Worm (Caenorhabditis elegans): ENCODE measurements around the gene srh-298.

The srh-298 gene

ce11 chrV:17857901-17858300 is 39.2 kb downstream of the srh-298 start (continued):
- TF ChIP-seq rpc-1 (optimal IDR thresholded peaks at IDR 0.05) (peak; percentile 17), rpc-1 (tag; optimal IDR thresholded peaks at IDR 0.05) (no peak), snpc-1.1 (tag; optimal IDR thresholded peaks at IDR 0.05; ENCODE audit: insufficient read depth) (no peak), let-526 (GFP tag; IDR thresholded peaks at IDR 0.05) (peak; percentile 82; the same call in 1 of the 2 replicates), atf-7 (tag; optimal IDR thresholded peaks at IDR 0.05) (peak; percentile 71), F37B4.10 (GFP tag; IDR thresholded peaks at IDR 0.05) (no peak), ztf-22 (GFP tag; optimal IDR thresholded peaks at IDR 0.05) (no peak), xnd-1 (tag; optimal IDR thresholded peaks at IDR 0.05) (no peak), nhr-80 (tag; optimal IDR thresholded peaks at IDR 0.05) (peak; percentile 77), snpc-3.4 (tag; optimal IDR thresholded peaks at IDR 0.05) (no peak), unc-130 (GFP tag; optimal IDR thresholded peaks at IDR 0.05) (no peak), ceh-91 (GFP tag; IDR thresholded peaks at IDR 0.05) (no peak), cebp-1 (GFP tag; IDR thresholded peaks at IDR 0.05) (no peak), cebp-1 (tag; optimal IDR thresholded peaks at IDR 0.05) (peak; percentile 83), fkh-3 (tag; optimal IDR thresholded peaks at IDR 0.05) (no peak), F49E8.2 (tag; optimal IDR thresholded peaks at IDR 0.05; ENCODE audit: insufficient read depth) (no peak), Y56A3A.18 (GFP tag; IDR thresholded peaks at IDR 0.05) (peak; percentile 66; the same call in 1 of the 2 replicates), ekl-4 (GFP tag; IDR thresholded peaks at IDR 0.05) (peak; percentile 81), nfya-2 (GFP tag; IDR thresholded peaks at IDR 0.05) (no peak), lin-35 (GFP tag; optimal IDR thresholded peaks at IDR 0.05) (peak in 1 of 3 experiments; percentile 66), lin-54 (GFP tag; optimal IDR thresholded peaks at IDR 0.05) (peak; percentile 42), ztf-26 (tag; optimal IDR thresholded peaks at IDR 0.05) (peak; percentile 60), madf-3 (GFP tag; IDR thresholded peaks at IDR 0.05) (no peak), B0336.3 (GFP tag; IDR thresholded peaks at IDR 0.05) (peak; percentile 80), rec-8 (tag; optimal IDR thresholded peaks at IDR 0.05) (no peak), attf-5 (GFP tag; optimal IDR thresholded peaks at IDR 0.05) (peak; percentile 78), ztf-3 (GFP tag; optimal IDR thresholded peaks at IDR 0.05) (no peak), ets-4 (GFP tag; optimal IDR thresholded peaks at IDR 0.05) (peak; percentile 43), egrh-3 (GFP tag; IDR thresholded peaks at IDR 0.05) (peak; percentile 33), nhr-27 (tag; optimal IDR thresholded peaks at IDR 0.05) (no peak), lin-40 (tag; optimal IDR thresholded peaks at IDR 0.05) (peak; percentile 86), gei-17 (GFP tag; optimal IDR thresholded peaks at IDR 0.05) (no peak), madf-8 (GFP tag; conservative IDR thresholded peaks at IDR 0.05) (no peak), lir-1 (GFP tag; conservative IDR thresholded peaks at IDR 0.05) (peak; percentile 44; the same call in 1 of the 2 replicates), hlh-12 (tag; optimal IDR thresholded peaks at IDR 0.05) (no peak), nfyb-1 (GFP tag; IDR thresholded peaks at IDR 0.05) (peak; percentile 93), aptf-3 (GFP tag; IDR thresholded peaks at IDR 0.05) (no peak), cebp-2 (GFP tag; IDR thresholded peaks at IDR 0.05) (no peak), ztf-18 (tag; optimal IDR thresholded peaks at IDR 0.05) (peak; percentile 55), ccch-3 (GFP tag; optimal IDR thresholded peaks at IDR 0.05) (no peak), F57C9.4 (tag; optimal IDR thresholded peaks at IDR 0.05) (no peak), nhr-179 (tag; optimal IDR thresholded peaks at IDR 0.05) (no peak), T26A5.8 (tag; optimal IDR thresholded peaks at IDR 0.05) (no peak), ztf-25 (GFP tag; IDR thresholded peaks at IDR 0.05) (no peak), lsl-1 (GFP tag; optimal IDR thresholded peaks at IDR 0.05) (no peak), B0035.1 (tag; optimal IDR thresholded peaks at IDR 0.05) (no peak), sptf-2 (GFP tag; optimal IDR thresholded peaks at IDR 0.05) (no peak), akir-1 (GFP tag; optimal IDR thresholded peaks at IDR 0.05) (no peak), dox-1 (GFP tag; IDR thresholded peaks at IDR 0.05) (peak; percentile 79), attf-3 (GFP tag; conservative IDR thresholded peaks at IDR 0.05) (no peak)
